Fruit fly (Drosophila melanogaster) whole organism, pupa: ENCODE results near the gene Mdr65.

Experiments
- CG12605 ChIP-seq: fragments of 200-800 bp; sonication (Bioruptor generic); IDR thresholded peaks from 2 replicates; pipeline ENCODE4 v1.3.6; 2022; ENCODE audit warnings: missing biosample characterization, missing genetic modification characterization
- CG13204 ChIP-seq: fragments of 200-800 bp; sonication (Bioruptor generic); optimal IDR thresholded peaks from 2 replicates; lab custom pipeline; 2018; ENCODE audit warnings: missing biosample characterization, mild to moderate bottlenecking, missing genetic modification characterization, moderate library complexity
- CG17806 ChIP-seq: fragments of 200-800 bp; sonication (Bioruptor generic); optimal IDR thresholded peaks from 2 replicates; lab custom pipeline; 2018; ENCODE audit warnings: missing biosample characterization, mild to moderate bottlenecking, missing genetic modification characterization, moderate library complexity
- CG34367 ChIP-seq: fragments of 200-800 bp; sonication (Bioruptor generic); optimal IDR thresholded peaks from 2 replicates; lab custom pipeline; 2018; ENCODE audit warnings: missing biosample characterization, mild to moderate bottlenecking, missing genetic modification characterization
- CG9948 ChIP-seq: fragments of 200-800 bp; sonication (Bioruptor generic); optimal IDR thresholded peaks from 2 replicates; lab custom pipeline; 2018; ENCODE audit warnings: missing biosample characterization, mild to moderate bottlenecking, missing genetic modification characterization, moderate library complexity
- Ets98B ChIP-seq: fragments of 200-800 bp; sonication (Bioruptor generic); IDR thresholded peaks from 2 replicates; pipeline ENCODE4 v1.3.6; 2022; ENCODE audit warnings: missing biosample characterization, missing genetic modification characterization
- rn ChIP-seq: fragments of 200-800 bp; sonication (Bioruptor generic); IDR thresholded peaks from 2 replicates; pipeline ENCODE4 v1.3.6; 2022; ENCODE audit warnings: missing biosample characterization, missing genetic modification characterization

DNA sequence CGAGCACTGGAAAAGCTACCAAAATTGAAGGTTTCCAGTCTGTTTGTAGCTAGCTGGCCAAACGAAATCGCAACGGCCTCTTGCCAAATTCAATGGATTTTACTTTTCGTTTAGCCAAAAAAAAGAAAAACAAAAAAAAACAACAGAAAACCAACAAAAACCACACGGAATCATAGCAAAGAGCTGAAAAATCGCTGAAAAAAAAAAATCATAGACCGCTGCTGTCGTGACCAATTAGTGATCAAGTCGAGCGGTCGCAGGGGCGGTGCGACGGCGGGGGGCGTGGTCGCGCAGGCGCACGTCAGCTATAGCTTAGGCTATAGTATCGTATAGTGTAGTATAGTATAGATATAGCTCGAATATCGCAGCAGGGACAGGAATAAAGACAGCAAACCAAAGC lies 29.4 kb upstream of the Mdr65 start:
- peak; percentile 86 for TF ChIP-seq CG12605 (GFP tag; lab: Robert Waterston, UW)
- no peak for TF ChIP-seq CG34367 (tag; lab: Kevin White, UChicago)
- peak; percentile 50; the same call in 1 of the 2 replicates for TF ChIP-seq rn (GFP tag; lab: Robert Waterston, UW)
- TF ChIP-seq CG13204 (GFP tag; lab: Kevin White, UChicago), result no peak
- no peak for TF ChIP-seq CG9948
- TF ChIP-seq CG17806 (tag; lab: Kevin White, UChicago), result no peak
- TF ChIP-seq Ets98B (GFP tag; lab: Robert Waterston, UW), result peak; percentile 72
